Fruit fly (Drosophila melanogaster): ENCODE results near the gene Ptp61F.
A peak's percentile ranks its signal among the peaks of the same experiment; 100 is the strongest.

The Ptp61F gene

dm6 chr3L:1335428-1335764, 139.7 kb downstream of the Ptp61F start:
- TF ChIP-seq HLH4C (GFP tag; IDR thresholded peaks at IDR 0.05; ENCODE audit: partially characterized antibody) (no peak), CG17612 (GFP tag; IDR thresholded peaks at IDR 0.05) (0 out of 2 replicates have a peak, but pooled peaks have one; percentile 29), NC2α (GFP tag; optimal IDR thresholded peaks at IDR 0.05) (no peak), chinmo (GFP tag; IDR thresholded peaks at IDR 0.05; ENCODE audit: partially characterized antibody) (peak; percentile 66; the same call in 1 of the 4 replicates), Dp (GFP tag; optimal IDR thresholded peaks at IDR 0.05) (no peak), ken (GFP tag; IDR thresholded peaks at IDR 0.05) (peak; percentile 51; the same call in 1 of the 3 replicates), CG5180 (GFP tag; optimal IDR thresholded peaks at IDR 0.05) (no peak), CG4617 (GFP tag; optimal IDR thresholded peaks at IDR 0.05; ENCODE audit: borderline replicate concordance) (no peak), ranshi (GFP tag; IDR thresholded peaks at IDR 0.05) (peak; percentile 54; the same call in 1 of the 2 replicates), ro (GFP tag; IDR thresholded peaks at IDR 0.05) (no peak), CG2199 (GFP tag; IDR thresholded peaks at IDR 0.05) (no peak), psq (GFP tag; optimal IDR thresholded peaks at IDR 0.05) (no peak), CG1603 (tag; optimal IDR thresholded peaks at IDR 0.05) (peak; percentile 36), Deaf1 (tag; optimal IDR thresholded peaks at IDR 0.05) (no peak), Sox102F (GFP tag; optimal IDR thresholded peaks at IDR 0.05) (peak; percentile 19), dmrt99B (tag; optimal IDR thresholded peaks at IDR 0.05) (no peak), CG2129 (GFP tag; IDR thresholded peaks at IDR 0.05; ENCODE audit: partially characterized antibody) (no peak), gsb (GFP tag; IDR thresholded peaks at IDR 0.05) (0 out of 2 replicates have a peak, but pooled peaks have one; percentile 32), CG11696 (GFP tag; IDR thresholded peaks at IDR 0.05) (peak; percentile 20; the same call in 1 of the 2 replicates), CG16815 (GFP tag; optimal IDR thresholded peaks at IDR 0.05) (no peak), CG34376 (GFP tag; optimal IDR thresholded peaks at IDR 0.05) (no peak), Dip2 (GFP tag; IDR thresholded peaks at IDR 0.05) (no peak), CG8944 (GFP tag; optimal IDR thresholded peaks at IDR 0.05) (no peak), trem (tag; optimal IDR thresholded peaks at IDR 0.05) (no peak), CG4424 (GFP tag; optimal IDR thresholded peaks at IDR 0.05) (no peak), gfzf (GFP tag; optimal IDR thresholded peaks at IDR 0.05) (no peak), tna (GFP tag; IDR thresholded peaks at IDR 0.05; ENCODE audit: partially characterized antibody) (no peak), Spps (tag; optimal IDR thresholded peaks at IDR 0.05) (no peak), CG7372 (GFP tag; IDR thresholded peaks at IDR 0.05) (no peak), CG3065 (GFP tag; optimal IDR thresholded peaks at IDR 0.05) (no peak), sna (GFP tag; IDR thresholded peaks at IDR 0.05; ENCODE audit: partially characterized antibody) (no peak), Drgx (GFP tag; IDR thresholded peaks at IDR 0.05) (peak; percentile 90), Sox100B (GFP tag; optimal IDR thresholded peaks at IDR 0.05) (no peak), CG10209 (GFP tag; optimal IDR thresholded peaks at IDR 0.05) (peak; percentile 35), h (optimal IDR thresholded peaks at IDR 0.05) (no peak), CG34422 (GFP tag; IDR thresholded peaks at IDR 0.05) (no peak), Gsc (GFP tag; IDR thresholded peaks at IDR 0.05) (no peak), CG3995 (GFP tag; optimal IDR thresholded peaks at IDR 0.05) (no peak), danr (GFP tag; IDR thresholded peaks at IDR 0.05) (no peak), gcm2 (GFP tag; optimal IDR thresholded peaks at IDR 0.05) (no peak), Xbp1 (GFP tag; optimal IDR thresholded peaks at IDR 0.05) (peak; percentile 43), ab (GFP tag; optimal IDR thresholded peaks at IDR 0.05) (no peak), Oli (tag; optimal IDR thresholded peaks at IDR 0.05) (peak; percentile 26), CG10274 (GFP tag; optimal IDR thresholded peaks at IDR 0.05) (no peak), CG12659 (GFP tag; optimal IDR thresholded peaks at IDR 0.05) (no peak), ind (GFP tag; optimal IDR thresholded peaks at IDR 0.05) (peak; percentile 62), CG12769 (tag; optimal IDR thresholded peaks at IDR 0.05) (peak; percentile 58), CG12155 (GFP tag; optimal IDR thresholded peaks at IDR 0.05) (peak; percentile 31), H15 (GFP tag; IDR thresholded peaks at IDR 0.05) (peak; percentile 59; the same call in 1 of the 3 replicates), lola (GFP tag; optimal IDR thresholded peaks at IDR 0.05) (no peak), toy (GFP tag; IDR thresholded peaks at IDR 0.05) (no peak)

All from whole organism, embryonic.